Fruit fly (Drosophila melanogaster) whole organism, wandering third instar larva: ENCODE results near the gene CG32445.

ENCODE experiments used
- Abd-B ChIP-seq: fragments of >200 bp; optimal IDR thresholded peaks from 2 replicates; lab custom pipeline; 2017; ENCODE audit warnings: missing biosample characterization, missing genetic modification characterization
- CG32264 ChIP-seq: fragments of 200-800 bp; sonication (Bioruptor generic); optimal IDR thresholded peaks from 2 replicates; lab custom pipeline; 2016; ENCODE audit warnings: missing biosample characterization, missing genetic modification characterization
- CG9705 ChIP-seq: fragments of 200-800 bp; sonication (Bioruptor generic); optimal IDR thresholded peaks from 2 replicates; lab custom pipeline; 2018; ENCODE audit warnings: missing biosample characterization, mild to moderate bottlenecking, missing genetic modification characterization
- CrebA ChIP-seq: fragments of 200-800 bp; sonication (Bioruptor generic); optimal IDR thresholded peaks from 2 replicates; lab custom pipeline; 2016; ENCODE audit warnings: missing biosample characterization, mild to moderate bottlenecking, missing genetic modification characterization, borderline replicate concordance
- Dfd ChIP-seq: fragments of >200 bp; optimal IDR thresholded peaks from 2 replicates; lab custom pipeline; 2017; ENCODE audit warnings: missing biosample characterization, missing genetic modification characterization
- Dif ChIP-seq: fragments of 200-275, 200-300 bp; sonication (Bioruptor generic); optimal IDR thresholded peaks from 2 replicates; lab custom pipeline; 2018; ENCODE audit warnings: missing biosample characterization, missing genetic modification characterization; ENCODE audit not compliant: partially characterized antibody
- GATAd ChIP-seq: sonication (Bioruptor generic); optimal IDR thresholded peaks from 2 replicates; lab custom pipeline; 2016; ENCODE audit warnings: missing biosample characterization, missing genetic modification characterization
- HLH106 ChIP-seq: fragments of 200-800 bp; optimal IDR thresholded peaks from 3 replicates; lab custom pipeline; 2019; ENCODE audit warnings: missing biosample characterization, mild to moderate bottlenecking, missing genetic modification characterization, moderate library complexity
- Hnf4 ChIP-seq: fragments of 200-800 bp; sonication (Bioruptor generic); optimal IDR thresholded peaks from 2 replicates; lab custom pipeline; 2016; ENCODE audit warnings: missing biosample characterization, mild to moderate bottlenecking, missing genetic modification characterization
- Hr78 ChIP-seq: fragments of >200 bp; optimal IDR thresholded peaks from 2 replicates; lab custom pipeline; 2017; ENCODE audit warnings: missing biosample characterization, missing genetic modification characterization
- Hr83 ChIP-seq: fragments of 200-300 bp; sonication (Bioruptor generic); optimal IDR thresholded peaks from 2 replicates; lab custom pipeline; 2016; ENCODE audit warnings: missing biosample characterization, mild to moderate bottlenecking, missing genetic modification characterization, moderate library complexity; ENCODE audit not compliant: poor library complexity, severe bottlenecking
- Jra ChIP-seq: sonication (Bioruptor generic); optimal IDR thresholded peaks from 2 replicates; lab custom pipeline; 2016; ENCODE audit warnings: missing biosample characterization, missing genetic modification characterization
- Mio ChIP-seq: sonication (Bioruptor generic); optimal IDR thresholded peaks from 2 replicates; lab custom pipeline; 2016; ENCODE audit warnings: missing biosample characterization, missing genetic modification characterization
- Myc ChIP-seq: fragments of >200 bp; optimal IDR thresholded peaks from 2 replicates; lab custom pipeline; 2017
- N ChIP-seq: fragments of >200 bp; optimal IDR thresholded peaks from 2 replicates; lab custom pipeline; 2018; ENCODE audit warnings: missing biosample characterization, missing external identifiers, missing genetic modification characterization
- OdsH ChIP-seq: fragments of 200-800 bp; sonication (Bioruptor generic); optimal IDR thresholded peaks from 2 replicates; lab custom pipeline; 2016; ENCODE audit warnings: missing biosample characterization, mild to moderate bottlenecking, missing genetic modification characterization
- Rel ChIP-seq, 2 experiments: fragments of 200-800 bp; sonication (Bioruptor generic) in 1 of 2; optimal IDR thresholded peaks; 2 replicates in 1 of 2; 3 replicates in 1 of 2; lab custom pipeline; 2016 to 2019; ENCODE audit warnings: mild to moderate bottlenecking in 2 of 2, missing biosample characterization in 2 of 2, missing genetic modification characterization in 2 of 2, moderate library complexity in 1 of 2
- Sp1 ChIP-seq: fragments of 200-800 bp; sonication (Bioruptor generic); optimal IDR thresholded peaks from 3 replicates; lab custom pipeline; 2019; ENCODE audit warnings: missing biosample characterization, mild to moderate bottlenecking, missing genetic modification characterization, moderate library complexity
- Vsx2 ChIP-seq: fragments of 200-300, 225-300 bp; sonication (Bioruptor generic); optimal IDR thresholded peaks from 2 replicates; lab custom pipeline; 2018; ENCODE audit warnings: missing biosample characterization, missing genetic modification characterization; ENCODE audit not compliant: partially characterized antibody
- br ChIP-seq: fragments of 200-800 bp; sonication (Bioruptor generic); optimal IDR thresholded peaks from 2 replicates; lab custom pipeline; 2016; ENCODE audit warnings: missing biosample characterization, missing genetic modification characterization
- brk ChIP-seq: fragments of 200-800 bp; sonication (Bioruptor generic); optimal IDR thresholded peaks from 2 replicates; lab custom pipeline; 2016; ENCODE audit warnings: missing biosample characterization, mild to moderate bottlenecking, missing genetic modification characterization
- dl ChIP-seq, 2 experiments: fragments of 175-275, 200-275 bp in 1 of 2; fragments of 200-275 bp in 1 of 2; sonication (Bioruptor generic); optimal IDR thresholded peaks; lab custom pipeline; 2018; ENCODE audit warnings: mild to moderate bottlenecking in 2 of 2, missing biosample characterization in 2 of 2, missing genetic modification characterization in 2 of 2, moderate library complexity in 2 of 2; ENCODE audit not compliant: partially characterized antibody in 2 of 2, insufficient read depth in 1 of 2
- dmrt93B ChIP-seq: fragments of 200-800 bp; sonication (Bioruptor generic); optimal IDR thresholded peaks from 2 replicates; lab custom pipeline; 2018; ENCODE audit warnings: missing biosample characterization, mild to moderate bottlenecking, missing genetic modification characterization
- dsf ChIP-seq: sonication (Bioruptor generic); optimal IDR thresholded peaks from 2 replicates; lab custom pipeline; 2016; ENCODE audit warnings: missing biosample characterization, missing genetic modification characterization, borderline replicate concordance
- ey ChIP-seq: fragments of 200-800 bp; sonication (Bioruptor generic); optimal IDR thresholded peaks from 2 replicates; lab custom pipeline; 2016; ENCODE audit warnings: missing biosample characterization, missing genetic modification characterization
- foxo ChIP-seq, 2 experiments: fragments of 200-800 bp; sonication (Bioruptor generic); optimal IDR thresholded peaks; 2 replicates in 1 of 2; 3 replicates in 1 of 2; lab custom pipeline; 2016 to 2017; ENCODE audit warnings: missing biosample characterization in 2 of 2, missing genetic modification characterization in 2 of 2
- fru ChIP-seq: fragments of 200-800 bp; sonication (Bioruptor generic); optimal IDR thresholded peaks from 3 replicates; lab custom pipeline; 2016; ENCODE audit warnings: missing biosample characterization, mild to moderate bottlenecking, missing genetic modification characterization
- h ChIP-seq: fragments of 200-800 bp; sonication (Bioruptor generic); optimal IDR thresholded peaks from 3 replicates; lab custom pipeline; 2016; ENCODE audit warnings: missing biosample characterization, mild to moderate bottlenecking, missing genetic modification characterization
- jim ChIP-seq: fragments of 175-275, 200-325 bp; sonication (Bioruptor generic); optimal IDR thresholded peaks from 2 replicates; lab custom pipeline; 2016; ENCODE audit warnings: missing biosample characterization, mild to moderate bottlenecking, missing genetic modification characterization
- lola ChIP-seq: fragments of >200 bp; optimal IDR thresholded peaks from 2 replicates; lab custom pipeline; 2017; ENCODE audit warnings: missing biosample characterization, missing genetic modification characterization
- pan ChIP-seq: fragments of >200 bp; optimal IDR thresholded peaks from 2 replicates; lab custom pipeline; 2017
- psq ChIP-seq: fragments of 200-800 bp; sonication (Bioruptor generic); optimal IDR thresholded peaks from 3 replicates; lab custom pipeline; 2017; ENCODE audit warnings: missing biosample characterization, mild to moderate bottlenecking, missing genetic modification characterization, moderate library complexity
- rgr ChIP-seq: fragments of 200-800 bp; sonication (Bioruptor generic); optimal IDR thresholded peaks from 3 replicates; lab custom pipeline; 2016; ENCODE audit warnings: missing biosample characterization, mild to moderate bottlenecking, missing genetic modification characterization
- sage ChIP-seq: fragments of 200-800 bp; sonication (Bioruptor generic); optimal IDR thresholded peaks from 2 replicates; lab custom pipeline; 2016; ENCODE audit warnings: missing biosample characterization, mild to moderate bottlenecking, missing genetic modification characterization
- sv ChIP-seq: fragments of 200-800 bp; sonication (Bioruptor generic); optimal IDR thresholded peaks from 3 replicates; lab custom pipeline; 2016; ENCODE audit warnings: missing biosample characterization, missing genetic modification characterization
- tai ChIP-seq: sonication (Bioruptor generic); optimal IDR thresholded peaks from 2 replicates; lab custom pipeline; 2016; ENCODE audit warnings: missing biosample characterization, missing genetic modification characterization
- usp ChIP-seq: fragments of >200 bp; optimal IDR thresholded peaks from 2 replicates; lab custom pipeline; 2017; ENCODE audit warnings: missing biosample characterization, missing genetic modification characterization
- woc ChIP-seq: sonication (Bioruptor generic); optimal IDR thresholded peaks from 2 replicates; lab custom pipeline; 2016; ENCODE audit warnings: missing biosample characterization, mild to moderate bottlenecking, missing genetic modification characterization

CG32445 gene

dm6 chr3L:21639059-21639458, at the start of gene CG32445:
CG32445 (plus strand) TSS chr3L:21639359.
- no peak for TF ChIP-seq br (GFP tag; lab: Kevin White, UChicago)
- no peak for TF ChIP-seq OdsH (GFP tag; lab: Kevin White, UChicago)

- TF ChIP-seq N (GFP tag; lab: Kevin White, UChicago) (no peak), HLH106 (tag; lab: Kevin White, UChicago) (no peak), Abd-B (GFP tag; lab: Kevin White, UChicago) (no peak), Hr83 (GFP tag; lab: Kevin White, UChicago) (no peak), Hr78 (no peak), Sp1 (no peak), tai (GFP tag; lab: Kevin White, UChicago) (no peak), usp (no peak), brk (no peak), Dif (GFP tag; lab: Kevin White, UChicago) (no peak), Myc (lab: Kevin White, UChicago) (no peak), ey (GFP tag; lab: Kevin White, UChicago) (no peak), sage (GFP tag; lab: Kevin White, UChicago) (no peak), CG32264 (no peak), foxo (GFP tag; optimal IDR thresholded peaks at IDR 0.05; lab: Kevin White, UChicago) (no peak), GATAd (GFP tag; lab: Kevin White, UChicago) (no peak)
These were observed 47.9 kb upstream of the CG32445 start for dm6 chr3L:21591247-21591646.

- no peak for TF ChIP-seq GATAd (GFP tag; lab: Kevin White, UChicago)
- peak; percentile 70 for TF ChIP-seq ey (GFP tag; lab: Kevin White, UChicago)
- TF ChIP-seq fru (GFP tag; lab: Kevin White, UChicago): peak; percentile 75
- no peak for TF ChIP-seq jim
- no peak for TF ChIP-seq CrebA
- no peak for TF ChIP-seq Vsx2 (GFP tag; lab: Kevin White, UChicago)
- TF ChIP-seq OdsH (GFP tag; lab: Kevin White, UChicago): peak; percentile 68
- no peak for TF ChIP-seq Mio (GFP tag; lab: Kevin White, UChicago)
- TF ChIP-seq woc: peak; percentile 47
- TF ChIP-seq Dif (GFP tag; lab: Kevin White, UChicago): no peak
- peak; percentile 21 for TF ChIP-seq CG9705 (GFP tag; lab: Kevin White, UChicago)
- TF ChIP-seq pan (lab: Kevin White, UChicago): no peak
- no peak for TF ChIP-seq Hr78
- TF ChIP-seq HLH106 (tag; lab: Kevin White, UChicago): peak; percentile 60
- peak; percentile 3 for TF ChIP-seq Jra (GFP tag; lab: Kevin White, UChicago)
- TF ChIP-seq dmrt93B (GFP tag; lab: Kevin White, UChicago): peak; percentile 35
- peak; percentile 56 for TF ChIP-seq rgr
- peak; percentile 66 for TF ChIP-seq Hnf4 (GFP tag; lab: Kevin White, UChicago)
- peak in 1 of 2 experiments; percentile 74 for TF ChIP-seq foxo (GFP tag; optimal IDR thresholded peaks at IDR 0.05; lab: Kevin White, UChicago)
- TF ChIP-seq Rel (GFP tag; optimal IDR thresholded peaks at IDR 0.05; lab: Kevin White, UChicago): no peak
- TF ChIP-seq Rel (tag; optimal IDR thresholded peaks at IDR 0.05; lab: Kevin White, UChicago): no peak
- peak; percentile 58 for TF ChIP-seq br (GFP tag; lab: Kevin White, UChicago)
- peak; percentile 75 for TF ChIP-seq h (GFP tag; lab: Kevin White, UChicago)
- no peak for TF ChIP-seq CG32264
- peak; percentile 58 for TF ChIP-seq psq (GFP tag; lab: Kevin White, UChicago)
- no peak for TF ChIP-seq lola (GFP tag; lab: Kevin White, UChicago)
- no peak for TF ChIP-seq Dfd (GFP tag; lab: Kevin White, UChicago)
- TF ChIP-seq brk: no peak
- TF ChIP-seq sage (GFP tag; lab: Kevin White, UChicago): no peak
- no peak for TF ChIP-seq Abd-B (GFP tag; lab: Kevin White, UChicago)
- TF ChIP-seq sv (GFP tag; lab: Kevin White, UChicago): no peak
- TF ChIP-seq dl (GFP tag; optimal IDR thresholded peaks at IDR 0.05; lab: Kevin White, UChicago; ENCODE audit: insufficient read depth in 1 of 2, partially characterized antibody in 2 of 2): no peak
- TF ChIP-seq tai (GFP tag; lab: Kevin White, UChicago): no peak
- no peak for TF ChIP-seq Hr83 (GFP tag; lab: Kevin White, UChicago)
- TF ChIP-seq usp: no peak
- TF ChIP-seq Sp1: peak; percentile 63
- no peak for TF ChIP-seq dsf (GFP tag; lab: Kevin White, UChicago)
- no peak for TF ChIP-seq Myc (lab: Kevin White, UChicago)
- no peak for TF ChIP-seq N (GFP tag; lab: Kevin White, UChicago)
These were observed 44.8 kb upstream of the CG32445 start for dm6 chr3L:21594408-21594807.
